Fruit fly (Drosophila melanogaster): ENCODE results near the gene CG15369.

CG15369 gene

dm6 chrX:9251212-9251877 lies 34.7 kb downstream of the CG15369 start (continued):
- peak in 1 of 2 experiments; percentile 43 for TF ChIP-seq Hr51 (GFP tag; optimal IDR thresholded peaks at IDR 0.05)
- TF ChIP-seq unc-4 (GFP tag; IDR thresholded peaks at IDR 0.05; ENCODE audit: partially characterized antibody): no peak
- TF ChIP-seq CkIIα-i1 (GFP tag; IDR thresholded peaks at IDR 0.05): no peak
- no peak for TF ChIP-seq MBD-R2 (GFP tag; IDR thresholded peaks at IDR 0.05)
- TF ChIP-seq gem (tag; optimal IDR thresholded peaks at IDR 0.05): peak; percentile 37
- TF ChIP-seq chm (GFP tag; IDR thresholded peaks at IDR 0.05): no peak
- TF ChIP-seq Atf3 (GFP tag; optimal IDR thresholded peaks at IDR 0.05): no peak
- TF ChIP-seq CG8924 (tag; optimal IDR thresholded peaks at IDR 0.05): no peak
- TF ChIP-seq CG4424 (GFP tag; optimal IDR thresholded peaks at IDR 0.05): peak; percentile 7
- TF ChIP-seq CG6654 (GFP tag; optimal IDR thresholded peaks at IDR 0.05): no peak
- TF ChIP-seq CG2875 (GFP tag; optimal IDR thresholded peaks at IDR 0.05): no peak
- TF ChIP-seq Opbp (GFP tag; IDR thresholded peaks at IDR 0.05; ENCODE audit: partially characterized antibody): no peak
- TF ChIP-seq bsh (GFP tag; optimal IDR thresholded peaks at IDR 0.05): peak; percentile 1 to 37
- TF ChIP-seq CG1024 (GFP tag; IDR thresholded peaks at IDR 0.05): no peak
- TF ChIP-seq CG9817 (tag; optimal IDR thresholded peaks at IDR 0.05): no peak
- 0 out of 3 replicates have a peak, but pooled peaks have one; percentile 8 for TF ChIP-seq so (GFP tag; IDR thresholded peaks at IDR 0.05)
- no peak for TF ChIP-seq Hmx (GFP tag; optimal IDR thresholded peaks at IDR 0.05)
- TF ChIP-seq az2 (GFP tag; optimal IDR thresholded peaks at IDR 0.05): peak; percentile 39
- TF ChIP-seq nmo (GFP tag; optimal IDR thresholded peaks at IDR 0.05): peak; percentile 27
- TF ChIP-seq HmgD (GFP tag; optimal IDR thresholded peaks at IDR 0.05): no peak
- TF ChIP-seq Fer2 (tag; optimal IDR thresholded peaks at IDR 0.05): no peak
- TF ChIP-seq CG8290 (GFP tag; optimal IDR thresholded peaks at IDR 0.05): no peak
- peak in 1 of 2 experiments; percentile 45 for TF ChIP-seq CG8290 (tag; optimal IDR thresholded peaks at IDR 0.05)
- no peak for TF ChIP-seq CG7928 (GFP tag; optimal IDR thresholded peaks at IDR 0.05)
- TF ChIP-seq CG11085 (GFP tag; IDR thresholded peaks at IDR 0.05): no peak
- TF ChIP-seq CG18011 (GFP tag; optimal IDR thresholded peaks at IDR 0.05): no peak
- TF ChIP-seq crol (GFP tag; IDR thresholded peaks at IDR 0.05): peak; percentile 84
- no peak for TF ChIP-seq slou (GFP tag; optimal IDR thresholded peaks at IDR 0.05)
- no peak for TF ChIP-seq knrl (GFP tag; IDR thresholded peaks at IDR 0.05; ENCODE audit: partially characterized antibody)
- TF ChIP-seq lilli (GFP tag; optimal IDR thresholded peaks at IDR 0.05): peak; percentile 25
- TF ChIP-seq Xbp1 (GFP tag; optimal IDR thresholded peaks at IDR 0.05): peak; percentile 22
- TF ChIP-seq h (optimal IDR thresholded peaks at IDR 0.05): no peak
- peak; percentile 43 for TF ChIP-seq Sox102F (GFP tag; optimal IDR thresholded peaks at IDR 0.05)
- no peak for TF ChIP-seq CG15696 (tag; optimal IDR thresholded peaks at IDR 0.05)
- no peak for TF ChIP-seq CG12104 (GFP tag; optimal IDR thresholded peaks at IDR 0.05)
- TF ChIP-seq Mes4 (GFP tag; optimal IDR thresholded peaks at IDR 0.05): no peak
- no peak for TF ChIP-seq Trl (optimal IDR thresholded peaks at IDR 0.05)
- TF ChIP-seq Trl (GFP tag; optimal IDR thresholded peaks at IDR 0.05): no peak
- TF ChIP-seq dmrt99B (tag; optimal IDR thresholded peaks at IDR 0.05): peak; percentile 45
- no peak for TF ChIP-seq Elba2 (GFP tag; optimal IDR thresholded peaks at IDR 0.05)
- TF ChIP-seq CG17359 (tag; optimal IDR thresholded peaks at IDR 0.05): peak; percentile 30
- peak; percentile 3 for TF ChIP-seq pnt (GFP tag; optimal IDR thresholded peaks at IDR 0.05)
- TF ChIP-seq prd (optimal IDR thresholded peaks at IDR 0.05): no peak
- TF ChIP-seq prd (GFP tag; IDR thresholded peaks at IDR 0.05): peak; percentile 44; the same call in 2 of the 3 replicates
- no peak for TF ChIP-seq CG12769 (tag; optimal IDR thresholded peaks at IDR 0.05)
- peak; percentile 51; the same call in 2 of the 3 replicates for TF ChIP-seq row (GFP tag; IDR thresholded peaks at IDR 0.05)
- no peak for TF ChIP-seq NC2β (GFP tag; optimal IDR thresholded peaks at IDR 0.05)
- TF ChIP-seq CG4360 (GFP tag; IDR thresholded peaks at IDR 0.05): peak; percentile 25; the same call in 1 of the 2 replicates
- no peak for TF ChIP-seq CG18619 (GFP tag; optimal IDR thresholded peaks at IDR 0.05)
- TF ChIP-seq Ssrp (tag; optimal IDR thresholded peaks at IDR 0.05): no peak
- TF ChIP-seq sens (GFP tag): peak; percentile 77

Data from whole organism, embryonic.